Fruit fly (Drosophila melanogaster) whole organism: ENCODE results near the gene Trxr1.

Experiments
- EcR ChIP-seq, 2 experiments: fragments of >200 bp; optimal IDR thresholded peaks; 2 replicates each; lab custom pipeline; 2017; ENCODE audit warnings: missing biosample characterization in 2 of 2, missing genetic modification characterization in 2 of 2, missing genetic modification reagents in 2 of 2

Gene Trxr1

dm6 chrX:8295338-8296206 lies 53.2 kb downstream of the Trxr1 start:
- peak in 1 of 2 experiments; percentile 47 for TF ChIP-seq EcR (GFP tag; optimal IDR thresholded peaks at IDR 0.05; lab: Kevin White, UChicago)
